Fruit fly (Drosophila melanogaster) S2 (cell line): ENCODE results near the gene CG14710.

ENCODE experiments used
- CG8478 ChIP-seq: fragments of >200 bp; optimal IDR thresholded peaks from 2 replicates; lab custom pipeline; 2018
- CTCF ChIP-seq, 2 experiments: fragments of >200 bp; optimal IDR thresholded peaks; 2 replicates each; lab custom pipeline; 2018

Gene CG14710

DNA sequence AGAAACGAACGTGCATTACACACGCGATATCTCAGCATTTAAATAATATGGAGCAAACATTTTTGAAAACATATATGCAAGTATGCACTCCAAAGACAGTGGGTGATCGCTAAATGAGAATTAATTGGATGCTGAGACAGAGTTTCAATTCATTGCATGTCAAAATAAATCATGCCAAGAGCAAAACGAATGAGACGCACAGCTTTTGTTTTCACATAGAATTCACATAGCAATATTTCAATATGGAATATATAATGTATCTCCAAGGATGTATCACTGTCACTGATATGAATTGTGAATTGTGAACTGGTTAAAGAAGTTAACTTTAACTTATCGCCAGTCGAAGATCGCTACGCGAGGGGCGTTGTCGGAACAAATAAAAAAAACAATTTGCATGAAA lies 5.4 kb upstream of the CG14710 start:
- no peak for TF ChIP-seq CG8478 (lab: Kevin White, UChicago)

DNA sequence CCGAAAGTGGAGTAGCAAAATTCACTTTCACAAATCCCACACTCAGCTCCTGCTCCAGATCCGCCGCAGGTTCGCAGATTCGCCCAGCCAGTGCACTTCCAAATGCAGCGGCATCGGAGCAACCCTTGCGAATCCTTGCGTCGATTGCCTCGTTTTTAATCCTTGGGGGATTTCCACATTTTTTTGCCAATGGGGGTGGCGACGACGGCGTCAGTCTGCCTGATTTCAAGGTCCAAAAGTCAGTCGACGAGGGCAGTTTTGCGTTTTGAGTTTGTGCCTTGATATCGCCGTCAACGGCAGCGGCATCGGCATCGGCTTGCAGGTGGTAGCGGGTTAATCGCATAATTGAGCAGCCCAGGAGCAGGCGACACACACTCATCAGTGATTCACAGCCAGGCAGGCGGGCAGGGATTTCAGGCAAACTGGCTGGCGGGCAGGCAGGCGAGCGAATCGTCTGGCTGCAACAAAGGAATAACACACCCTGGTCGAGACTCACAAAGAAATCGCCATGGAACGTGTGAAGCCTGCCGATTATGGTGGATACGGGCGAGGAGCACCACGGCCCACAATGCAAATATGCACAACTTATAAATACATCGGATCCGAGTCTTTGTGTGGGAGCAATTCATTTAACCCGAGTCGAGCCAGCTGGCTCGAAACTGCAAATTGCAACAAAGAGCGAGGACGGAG lies 4.3 kb upstream of the CG14710 start:
- TF ChIP-seq CTCF (optimal IDR thresholded peaks at IDR 0.05; lab: Kevin White, UChicago) (no peak), CG8478 (lab: Kevin White, UChicago) (no peak)

DNA sequence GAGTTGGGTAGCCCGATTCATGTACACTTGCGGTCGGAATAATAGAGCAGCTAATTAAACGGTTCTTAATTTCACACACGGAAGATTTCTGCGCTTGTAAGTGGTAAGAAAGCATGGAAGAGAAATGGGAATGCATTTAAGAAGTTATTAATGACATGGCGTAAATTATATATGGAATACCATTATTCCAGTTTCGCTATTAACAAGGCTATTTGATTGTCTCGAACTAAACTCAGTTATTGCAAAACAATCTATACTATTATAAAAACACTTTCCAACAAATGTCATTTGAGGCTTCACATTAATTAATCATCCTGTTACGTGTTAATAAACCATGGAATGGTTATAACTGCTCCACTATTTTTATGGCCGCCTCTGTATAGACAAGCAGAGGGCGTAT lies 3.7 kb upstream of the CG14710 start:
- TF ChIP-seq CTCF (optimal IDR thresholded peaks at IDR 0.05; lab: Kevin White, UChicago) (no peak), CG8478 (lab: Kevin White, UChicago) (no peak)

DNA sequence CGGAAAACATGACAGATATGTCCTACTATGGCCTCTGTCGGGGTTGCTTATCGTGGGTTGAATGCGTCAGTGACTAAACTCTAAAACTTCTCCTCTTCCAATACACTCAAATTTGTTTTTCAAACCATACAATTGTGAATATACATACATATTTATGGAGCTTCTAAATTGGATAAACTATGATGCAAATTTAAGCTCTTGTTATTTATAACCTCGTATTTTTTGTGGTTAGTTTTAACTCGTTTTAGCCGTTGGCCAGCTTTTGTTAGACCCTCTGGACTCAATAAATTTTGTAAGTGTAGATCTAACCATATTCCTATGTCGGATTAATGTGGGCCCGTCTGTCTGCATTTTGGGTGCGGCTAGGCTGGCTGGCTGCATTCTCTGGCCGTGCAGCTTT lies 2.5 kb upstream of the CG14710 start:
- TF ChIP-seq CG8478 (lab: Kevin White, UChicago) (no peak), CTCF (optimal IDR thresholded peaks at IDR 0.05; lab: Kevin White, UChicago) (no peak)

DNA sequence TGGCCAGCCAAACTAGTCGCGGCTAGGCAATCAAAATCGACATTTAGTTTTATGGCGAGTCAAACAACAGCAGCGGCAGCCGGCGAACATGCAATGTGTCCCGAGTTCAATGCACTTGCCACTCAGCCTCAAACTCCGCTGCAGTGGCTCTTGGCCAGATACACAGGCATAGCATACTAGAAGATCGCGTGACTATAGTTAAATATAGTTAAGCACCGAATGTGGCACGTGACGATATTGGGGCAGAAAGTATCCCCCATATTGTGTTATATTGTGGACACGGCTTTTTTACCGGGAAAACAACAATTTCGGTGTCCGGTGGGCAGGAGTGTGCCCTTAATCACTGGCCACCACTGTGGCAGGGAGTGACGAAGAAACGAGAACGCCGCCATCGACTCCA lies 2.0 kb upstream of the CG14710 start:
- TF ChIP-seq CTCF (optimal IDR thresholded peaks at IDR 0.05; lab: Kevin White, UChicago): no peak
- no peak for TF ChIP-seq CG8478 (lab: Kevin White, UChicago)

DNA sequence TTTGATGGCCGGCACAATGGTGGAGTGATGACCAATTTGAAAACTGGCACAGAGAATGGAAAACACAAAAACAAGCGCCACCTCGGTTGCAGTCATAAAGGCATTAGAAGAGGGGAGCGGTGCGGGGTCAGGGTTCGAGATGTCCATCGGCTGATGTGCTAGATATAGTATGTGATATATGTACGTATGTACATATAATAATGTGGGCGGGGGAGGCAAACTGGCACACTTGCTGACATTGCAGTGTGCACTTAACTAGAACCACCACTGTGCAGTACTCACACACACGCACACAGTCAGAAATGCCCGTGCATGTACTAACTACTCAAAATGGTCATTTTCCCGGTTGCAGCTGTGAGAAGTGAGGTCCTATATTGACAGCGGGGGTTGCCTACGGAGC lies 1.0 kb upstream of the CG14710 start:
- no peak for TF ChIP-seq CTCF (optimal IDR thresholded peaks at IDR 0.05; lab: Kevin White, UChicago)
- TF ChIP-seq CG8478 (lab: Kevin White, UChicago): no peak

DNA sequence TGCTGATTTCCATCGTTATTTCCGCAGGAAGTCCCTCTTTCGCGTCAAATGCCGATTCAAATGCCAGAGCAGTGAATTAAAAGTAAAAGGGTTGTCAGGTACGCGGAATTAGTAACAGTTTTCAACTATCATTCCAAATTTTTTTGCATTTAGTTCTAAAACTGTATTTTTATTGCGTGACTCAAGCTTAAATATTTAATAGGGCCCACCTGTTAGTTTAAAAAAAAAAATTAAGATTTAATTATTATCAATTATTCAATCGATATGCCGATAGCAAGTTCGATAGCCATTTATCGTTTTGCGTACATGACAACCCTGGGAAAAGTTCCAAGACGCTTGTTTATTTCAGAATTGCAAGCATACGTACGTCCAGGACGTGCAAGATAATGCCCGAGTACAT lies 3.1 kb downstream of the CG14710 start, which contains the start of gene CG14711:
CG14711 (plus strand) TSS at position 315 of the 400 bp plus-strand sequence.
- TF ChIP-seq CG8478 (lab: Kevin White, UChicago): no peak
- no peak for TF ChIP-seq CTCF (optimal IDR thresholded peaks at IDR 0.05; lab: Kevin White, UChicago)

DNA sequence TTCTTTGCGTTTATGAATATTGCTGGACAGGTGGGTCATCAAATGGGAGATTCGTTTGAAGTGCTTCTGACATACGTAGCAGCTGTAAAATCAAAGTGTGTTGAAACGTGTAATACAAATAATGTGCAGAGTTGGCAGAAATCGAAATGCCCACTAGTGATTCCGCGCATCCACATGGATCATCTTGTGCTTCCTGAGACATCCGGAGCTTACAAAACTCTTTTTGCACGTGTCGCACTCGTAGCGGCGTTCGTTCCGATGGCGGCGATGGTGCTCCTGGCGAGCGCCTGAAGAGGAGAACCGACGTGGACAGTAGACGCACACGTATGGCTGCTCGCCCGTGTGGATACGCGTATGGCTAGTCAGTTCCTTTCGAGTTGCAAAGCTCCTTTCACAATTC lies 5.7 kb downstream of the CG14710 start, which contains the start of gene Zaf1:
Zaf1 (minus strand) TSS at position 101 of the 400 bp plus-strand sequence.
- TF ChIP-seq CTCF (optimal IDR thresholded peaks at IDR 0.05; lab: Kevin White, UChicago) (no peak), CG8478 (lab: Kevin White, UChicago) (no peak)

DNA sequence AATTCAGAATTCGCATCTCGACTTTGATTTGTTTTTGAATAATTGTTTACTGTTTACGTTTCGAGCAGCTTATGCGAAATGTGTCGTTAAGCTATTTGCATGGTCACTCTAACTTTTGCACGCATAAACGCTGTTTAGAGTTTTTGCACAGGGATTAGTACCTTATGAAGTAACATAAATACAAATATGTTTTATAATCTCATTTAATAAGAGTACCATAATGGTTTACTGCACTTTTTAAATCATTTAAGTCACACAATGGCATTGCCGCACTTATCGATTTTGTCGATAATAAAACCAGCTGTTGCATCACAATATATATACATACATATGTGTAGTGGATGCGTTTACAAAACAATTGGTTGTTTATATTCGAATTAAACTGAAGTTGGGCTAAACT lies 6.7 kb downstream of the CG14710 start, which contains the start of the genes CG6813 and CG18764:
CG6813 (minus strand) TSS at position 68 of the 400 bp plus-strand sequence.
CG18764 (plus strand) TSS at position 319 of the 400 bp plus-strand sequence.
- TF ChIP-seq CTCF (optimal IDR thresholded peaks at IDR 0.05; lab: Kevin White, UChicago) (no peak), CG8478 (lab: Kevin White, UChicago) (no peak)

DNA sequence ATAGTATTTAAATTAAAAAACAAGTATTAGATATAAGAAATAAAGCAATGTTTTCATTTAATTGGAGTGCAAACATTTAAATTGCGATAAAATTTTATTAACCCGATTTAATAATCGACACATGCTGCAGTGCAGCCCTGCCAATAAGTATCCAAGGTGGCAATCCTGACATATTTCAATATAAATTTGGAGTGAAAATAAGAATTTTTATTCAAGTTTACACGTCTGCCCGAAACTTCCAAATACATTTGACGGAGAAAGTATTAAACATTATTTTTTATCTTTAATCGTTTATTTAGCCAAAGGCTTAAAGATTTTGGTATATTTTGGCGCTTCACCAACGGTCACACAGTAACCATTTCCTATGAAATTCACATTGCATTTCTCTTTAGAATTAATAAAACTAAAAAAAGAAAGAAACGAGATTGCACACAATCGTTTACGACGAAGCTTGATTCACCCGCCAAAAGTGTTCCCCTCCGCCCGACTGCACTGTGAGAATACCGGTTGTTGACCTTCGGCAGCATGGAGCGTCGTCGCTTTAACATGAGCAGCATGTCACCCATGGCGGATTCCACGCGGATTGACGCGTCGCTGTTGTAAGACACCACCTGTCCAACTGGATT lies 8.6 kb downstream of the CG14710 start, which contains the start of gene CG14712:
CG14712 (plus strand) TSS at position 344 of the 626 bp plus-strand sequence.
- TF ChIP-seq CG8478 (lab: Kevin White, UChicago): no peak
- no peak for TF ChIP-seq CTCF (optimal IDR thresholded peaks at IDR 0.05; lab: Kevin White, UChicago)

DNA sequence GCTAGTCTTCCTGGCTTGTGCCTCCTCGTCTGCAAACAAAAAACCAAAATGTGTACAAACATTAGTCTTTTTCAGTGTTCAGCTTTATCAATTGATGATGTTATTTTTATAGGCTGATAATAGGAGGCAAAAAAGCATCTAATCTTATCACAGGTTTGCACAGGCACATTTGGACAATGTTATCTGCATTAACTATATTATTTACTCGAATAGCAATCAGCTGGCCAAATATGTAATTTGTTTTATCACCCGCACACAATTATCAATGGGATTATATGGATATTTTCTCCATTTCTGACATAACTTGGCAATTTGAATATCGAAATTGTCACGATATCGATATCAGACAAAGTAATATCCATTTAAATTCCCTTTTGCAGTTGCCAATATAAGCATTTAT lies 17.7 kb downstream of the CG14710 start:
- TF ChIP-seq CG8478 (lab: Kevin White, UChicago) (no peak), CTCF (optimal IDR thresholded peaks at IDR 0.05; lab: Kevin White, UChicago) (no peak)

DNA sequence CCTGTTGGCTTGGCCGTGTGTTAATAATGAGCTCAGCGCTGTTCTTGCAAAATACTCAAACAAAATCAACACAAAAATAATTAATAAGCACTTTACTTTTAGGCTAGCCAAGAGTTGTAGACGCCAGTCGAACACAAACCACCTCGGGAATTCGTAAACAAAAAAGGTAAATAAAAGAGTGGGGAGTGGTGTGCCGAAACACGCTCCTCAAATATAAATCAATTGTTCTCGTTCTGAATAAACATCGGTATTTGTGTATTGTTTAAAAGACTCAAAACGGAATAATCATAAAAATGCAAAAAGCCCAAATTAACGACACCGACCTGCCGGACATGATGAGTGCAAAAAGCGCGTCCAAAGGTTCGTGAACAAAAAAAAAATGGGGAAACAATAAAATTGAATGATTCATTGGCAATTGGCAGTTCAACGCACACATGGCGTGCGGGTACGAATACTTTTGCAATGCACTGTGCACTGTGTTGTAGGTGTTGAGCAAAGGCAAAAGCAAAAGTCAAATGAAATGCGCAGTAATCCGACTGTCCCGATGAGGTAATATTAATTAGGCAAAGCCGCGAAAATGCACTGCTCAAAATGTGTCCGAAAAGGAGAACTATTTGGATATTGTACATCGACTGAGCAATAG lies 20.2 kb downstream of the CG14710 start:
- TF ChIP-seq CG8478 (lab: Kevin White, UChicago) (no peak), CTCF (optimal IDR thresholded peaks at IDR 0.05; lab: Kevin White, UChicago) (no peak)

DNA sequence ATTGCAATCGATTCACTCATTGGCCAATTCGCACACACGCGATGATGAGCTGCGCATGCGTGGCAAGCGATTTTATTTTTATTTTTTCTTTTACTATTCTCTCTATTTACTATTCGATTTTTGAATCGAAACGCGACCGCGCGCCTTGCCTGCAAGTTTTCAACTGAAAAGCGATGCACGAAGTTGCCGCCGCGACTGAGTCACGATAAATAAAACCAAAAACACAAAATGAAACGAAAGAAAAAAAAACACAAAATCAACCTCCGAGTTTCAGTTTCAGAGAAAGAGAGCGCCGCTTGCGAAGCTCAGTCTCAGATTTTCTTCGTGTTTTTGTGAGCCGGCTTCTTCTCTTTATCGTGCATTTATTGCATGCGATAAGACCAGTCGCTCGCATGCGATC lies 26.9 kb downstream of the CG14710 start:
- no peak for TF ChIP-seq CTCF (optimal IDR thresholded peaks at IDR 0.05; lab: Kevin White, UChicago)
- TF ChIP-seq CG8478 (lab: Kevin White, UChicago): no peak

DNA sequence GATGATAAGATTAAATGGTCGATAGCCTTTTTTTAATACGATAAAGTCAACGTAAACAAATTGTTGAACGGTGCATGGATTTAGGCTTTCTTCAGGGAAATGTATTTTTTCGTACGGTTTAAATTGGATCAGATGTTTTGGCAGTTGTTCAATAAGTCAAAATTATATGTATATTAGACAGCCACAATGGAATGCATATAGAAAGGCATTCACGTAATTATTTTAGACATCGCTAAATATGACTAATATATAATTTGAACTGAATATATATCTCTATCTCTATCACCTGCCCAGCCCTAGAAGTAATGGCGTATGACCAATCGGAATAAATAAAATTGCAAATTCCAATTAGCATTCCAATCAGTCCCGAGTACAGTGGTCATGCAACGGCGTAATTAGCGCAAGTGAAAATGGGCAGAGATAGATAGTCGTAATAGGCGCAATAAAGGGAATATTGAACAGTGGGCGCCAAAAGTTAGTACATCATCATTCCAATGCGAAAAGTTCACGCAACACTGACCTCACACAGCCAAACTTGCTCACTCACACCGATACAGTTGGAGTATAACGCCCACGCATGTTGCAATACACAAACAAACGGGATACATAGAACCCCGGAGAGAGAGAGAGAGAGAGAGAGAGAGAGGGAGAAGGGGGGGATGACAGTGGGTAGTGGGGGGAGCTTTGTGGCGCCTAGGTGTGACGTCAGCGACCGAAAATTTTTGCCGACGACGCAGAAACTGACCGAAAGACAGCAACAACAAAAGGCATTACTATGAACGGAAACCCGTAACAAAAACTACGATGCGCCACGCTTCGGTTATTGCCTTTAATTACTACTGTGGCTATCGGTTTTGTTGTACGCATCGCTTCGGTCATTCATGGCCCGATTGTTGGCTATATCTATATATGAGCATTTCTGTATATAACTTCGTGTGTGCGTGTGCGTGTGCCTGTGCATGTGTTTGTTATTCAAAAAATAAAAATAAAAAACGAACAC lies 28.8 kb downstream of the CG14710 start:
- TF ChIP-seq CG8478 (lab: Kevin White, UChicago): no peak
- no peak for TF ChIP-seq CTCF (optimal IDR thresholded peaks at IDR 0.05; lab: Kevin White, UChicago)
